Worm (Caenorhabditis elegans) whole organism, L4/young adult: ENCODE measurements around the gene C39E9.7.

Source experiments
- W03F9.2 ChIP-seq: fragments of 150-350 bp; optimal IDR thresholded peaks from 2 replicates; lab custom pipeline; 2014; ENCODE audit warnings: missing biosample characterization, missing genetic modification characterization
- dao-5 ChIP-seq: sonication (generic microtip); optimal IDR thresholded peaks from 2 replicates; lab custom pipeline; 2016; ENCODE audit warnings: missing genotype, missing genetic modification characterization, moderate library complexity, missing compliant biosample characterization
- him-1 ChIP-seq: sonication (generic microtip); optimal IDR thresholded peaks from 2 replicates; lab custom pipeline; 2016; ENCODE audit warnings: missing genotype, missing genetic modification reagents, missing genetic modification characterization, missing compliant biosample characterization

DNA sequence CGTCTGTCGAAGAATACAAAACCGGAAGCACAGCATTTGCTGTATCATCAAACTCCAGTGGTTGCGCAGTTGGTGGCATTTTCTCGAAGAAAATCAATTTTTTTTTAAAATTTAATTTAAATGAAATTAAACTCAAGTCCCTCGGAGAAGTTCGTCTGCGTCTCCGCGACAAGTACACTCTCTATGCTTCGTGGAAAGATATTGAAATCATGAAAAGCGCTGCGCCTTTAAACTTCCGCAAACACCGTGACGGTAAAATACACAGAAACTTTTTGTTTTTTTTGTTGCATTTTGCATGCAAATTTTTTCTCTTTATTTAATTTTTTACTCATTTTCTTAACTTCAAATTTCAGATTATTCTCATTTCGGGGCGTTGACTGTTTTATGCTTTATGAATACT is 22.1 kb upstream of the C39E9.7 start, which contains the start of the genes dli-1, tin-9.2 and exos-4.1:
- TF ChIP-seq him-1 (tag; lab: Kevin White, UChicago) (no peak), dao-5 (no peak), W03F9.2 (tag; lab: Kevin White, UChicago) (peak; percentile 86)
